Fruit fly (Drosophila melanogaster) whole organism: ENCODE data around the gene wds.

Source experiments
- CG8478 ChIP-seq: fragments of >200 bp; optimal IDR thresholded peaks from 2 replicates; lab custom pipeline; 2018; ENCODE audit warnings: inconsistent platforms
- Dll ChIP-seq: fragments of >200 bp; optimal IDR thresholded peaks from 2 replicates; lab custom pipeline; 2017
- EcR ChIP-seq, 2 experiments: fragments of >200 bp; optimal IDR thresholded peaks; 2 replicates each; lab custom pipeline; 2017; ENCODE audit warnings: missing biosample characterization in 2 of 2, missing genetic modification characterization in 2 of 2, missing genetic modification reagents in 2 of 2
- pan ChIP-seq: fragments of >200 bp; optimal IDR thresholded peaks from 2 replicates; lab custom pipeline; 2017
- psq ChIP-seq: fragments of >200 bp; optimal IDR thresholded peaks from 2 replicates; lab custom pipeline; 2017
- usp ChIP-seq: fragments of >200 bp; optimal IDR thresholded peaks from 2 replicates; lab custom pipeline; 2017; ENCODE audit warnings: missing biosample characterization, missing genetic modification characterization, mixed read lengths

dm6 chrX:2546260-2546659, 39.5 kb upstream of the wds start:
- TF ChIP-seq Dll (lab: Kevin White, UChicago) (no peak), psq (lab: Kevin White, UChicago) (no peak), usp (GFP tag; lab: Kevin White, UChicago) (no peak), CG8478 (no peak), EcR (GFP tag; optimal IDR thresholded peaks at IDR 0.05; lab: Kevin White, UChicago) (no peak), pan (lab: Kevin White, UChicago) (no peak)
